Worm (Caenorhabditis elegans): Measurements from ENCODE around the gene C52E2.3.

Gene C52E2.3

DNA sequence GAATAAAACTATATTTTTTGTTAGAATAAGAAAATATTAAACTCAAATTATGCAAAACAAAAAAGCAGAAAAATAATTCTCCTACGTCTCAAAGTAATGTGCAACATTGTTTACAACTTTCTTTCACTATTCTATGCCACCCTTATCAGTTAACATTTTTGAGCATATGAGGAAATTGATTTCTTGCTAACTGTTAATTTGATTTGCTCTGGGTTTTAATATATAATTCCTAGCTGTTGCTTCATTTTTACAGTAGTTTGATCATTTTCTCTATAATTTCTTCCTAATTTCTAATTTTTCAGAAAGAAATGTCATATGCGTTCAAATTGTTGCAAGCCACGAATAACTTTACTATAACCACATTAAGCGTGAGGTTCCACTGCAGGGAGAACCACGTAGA is 14.8 kb upstream of the C52E2.3 start, which contains the start of gene T08E11.1:
Gene T08E11.1 (plus strand): TSS at position 301 of the 400 bp plus-strand sequence.
- no peak for TF ChIP-seq ceh-83 (GFP tag; optimal IDR thresholded peaks at IDR 0.05)
- TF ChIP-seq blmp-1 (tag; optimal IDR thresholded peaks at IDR 0.05) = no peak
- TF ChIP-seq hlh-1 (tag; optimal IDR thresholded peaks at IDR 0.05) = no peak
- TF ChIP-seq nhr-76 (tag; optimal IDR thresholded peaks at IDR 0.05) = no peak
- TF ChIP-seq lin-13 (tag; optimal IDR thresholded peaks at IDR 0.05) = no peak
- no peak for TF ChIP-seq M03D4.4 (tag; optimal IDR thresholded peaks at IDR 0.05)
- TF ChIP-seq unc-62 (GFP tag; optimal IDR thresholded peaks at IDR 0.05) = no peak
- no peak for TF ChIP-seq elt-3 (tag; optimal IDR thresholded peaks at IDR 0.05)
- TF ChIP-seq unc-120 (tag; optimal IDR thresholded peaks at IDR 0.05; ENCODE audit: poor library complexity, severe bottlenecking) = no peak
- TF ChIP-seq snpc-4 (tag; optimal IDR thresholded peaks at IDR 0.05) = no peak
- no peak for TF ChIP-seq elt-1 (tag; optimal IDR thresholded peaks at IDR 0.05; ENCODE audit: borderline replicate concordance, insufficient read depth)
- TF ChIP-seq bed-3 (GFP tag; optimal IDR thresholded peaks at IDR 0.05) = no peak
- TF ChIP-seq mep-1 (tag; optimal IDR thresholded peaks at IDR 0.05) = no peak
- no peak for TF ChIP-seq lin-32 (GFP tag; optimal IDR thresholded peaks at IDR 0.05)
- TF ChIP-seq ceh-39 (tag; optimal IDR thresholded peaks at IDR 0.05) = no peak
- no peak for TF ChIP-seq mab-5 (tag; optimal IDR thresholded peaks at IDR 0.05)
- TF ChIP-seq nhr-237 (tag; optimal IDR thresholded peaks at IDR 0.05) = no peak
- TF ChIP-seq lsy-2 (tag; optimal IDR thresholded peaks at IDR 0.05) = no peak

DNA sequence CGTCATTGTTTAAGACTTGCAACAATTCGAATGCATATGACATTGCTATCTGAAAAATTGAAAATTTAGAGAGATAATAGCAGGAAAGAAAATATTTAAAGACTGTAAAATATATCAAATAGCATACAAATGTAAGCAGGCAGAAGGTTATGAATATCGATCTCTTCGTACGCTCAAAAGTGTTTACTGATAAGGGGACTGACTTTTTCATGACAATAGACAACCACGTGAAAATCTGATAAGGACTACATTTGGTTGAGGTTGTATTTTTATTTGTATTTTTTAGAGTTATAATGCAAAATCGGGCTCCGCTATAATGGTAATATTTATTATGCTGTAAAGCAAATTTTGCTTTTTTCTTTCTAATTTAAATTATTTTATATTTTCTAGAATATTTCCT is 8.2 kb upstream of the C52E2.3 start, which contains the start of the genes C52E2.5 and C52E2.4:
Gene C52E2.5 (minus strand): TSS at position 43 of the 400 bp plus-strand sequence.
Gene C52E2.4 (plus strand): TSS at position 252 of the 400 bp plus-strand sequence.
- no peak for TF ChIP-seq mep-1 (tag; optimal IDR thresholded peaks at IDR 0.05)
- no peak for TF ChIP-seq elt-1 (tag; optimal IDR thresholded peaks at IDR 0.05; ENCODE audit: borderline replicate concordance, insufficient read depth)
- TF ChIP-seq sptf-1 (tag; optimal IDR thresholded peaks at IDR 0.05) = no peak
- TF ChIP-seq sem-2 (GFP tag; optimal IDR thresholded peaks at IDR 0.05) = no peak
- TF ChIP-seq nhr-237 (tag; optimal IDR thresholded peaks at IDR 0.05) = no peak
- TF ChIP-seq mab-5 (tag; optimal IDR thresholded peaks at IDR 0.05) = no peak

DNA sequence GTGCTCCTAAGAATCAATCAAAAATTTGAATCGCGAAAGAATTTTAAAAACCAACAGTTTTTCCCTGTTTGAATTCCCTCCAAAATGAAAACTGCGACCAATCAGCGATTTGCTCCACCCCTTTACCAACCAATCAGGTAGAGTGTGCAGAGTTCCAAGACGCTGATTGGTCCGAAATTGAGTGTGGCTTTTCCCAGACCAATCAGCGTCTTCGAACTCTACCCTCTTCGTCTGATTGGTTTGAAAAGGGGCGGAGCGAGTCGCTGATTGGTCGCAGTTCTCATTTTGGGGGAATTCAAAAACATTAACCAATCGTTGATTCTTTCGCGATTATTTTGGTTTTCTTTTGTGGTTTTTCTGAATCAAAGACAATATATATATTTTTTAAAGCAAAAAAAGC is 6.5 kb upstream of the C52E2.3 start:
- no peak for TF ChIP-seq mab-5 (tag; optimal IDR thresholded peaks at IDR 0.05)
- no peak for TF ChIP-seq bed-3 (GFP tag; optimal IDR thresholded peaks at IDR 0.05)
- TF ChIP-seq unc-62 (GFP tag; optimal IDR thresholded peaks at IDR 0.05) = no peak
- TF ChIP-seq nhr-2 (tag; optimal IDR thresholded peaks at IDR 0.05) = no peak
- TF ChIP-seq elt-3 (tag; optimal IDR thresholded peaks at IDR 0.05) = no peak
- no peak for TF ChIP-seq blmp-1 (tag; optimal IDR thresholded peaks at IDR 0.05)
- TF ChIP-seq nhr-12 (tag; optimal IDR thresholded peaks at IDR 0.05) = no peak
- no peak for TF ChIP-seq sem-2 (GFP tag; optimal IDR thresholded peaks at IDR 0.05)
- no peak for TF ChIP-seq ham-2 (GFP tag; optimal IDR thresholded peaks at IDR 0.05)
- no peak for TF ChIP-seq lin-13 (tag; optimal IDR thresholded peaks at IDR 0.05)
- no peak for TF ChIP-seq lsy-2 (tag; optimal IDR thresholded peaks at IDR 0.05)
- no peak for TF ChIP-seq hlh-1 (tag; optimal IDR thresholded peaks at IDR 0.05)
- TF ChIP-seq ceh-83 (GFP tag; optimal IDR thresholded peaks at IDR 0.05) = no peak
- TF ChIP-seq lin-32 (GFP tag; optimal IDR thresholded peaks at IDR 0.05) = no peak
- no peak for TF ChIP-seq ceh-39 (tag; optimal IDR thresholded peaks at IDR 0.05)
- no peak for TF ChIP-seq tbx-8 (GFP tag; optimal IDR thresholded peaks at IDR 0.05)
- TF ChIP-seq unc-120 (tag; optimal IDR thresholded peaks at IDR 0.05; ENCODE audit: poor library complexity, severe bottlenecking) = no peak
- TF ChIP-seq flh-1 (GFP tag; optimal IDR thresholded peaks at IDR 0.05) = no peak

DNA sequence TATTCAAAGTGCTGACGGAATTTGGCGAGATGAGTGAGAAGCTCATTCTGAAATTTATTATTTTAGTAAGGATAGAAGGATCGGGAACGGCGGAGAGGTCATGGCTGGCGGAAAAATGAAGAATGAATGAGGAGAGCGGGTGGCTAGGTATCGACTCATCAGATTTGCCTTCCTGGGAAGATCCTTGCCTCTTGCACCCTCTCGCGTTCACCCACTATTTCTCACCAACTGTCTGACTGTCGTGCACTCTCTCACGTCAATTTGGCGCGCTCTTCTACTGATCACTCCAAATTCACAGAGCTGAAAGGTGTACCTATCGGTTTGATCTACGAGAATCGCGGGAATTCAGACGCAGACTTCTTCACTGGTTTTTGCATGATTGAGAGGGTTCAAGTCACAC is 2.9 kb upstream of the C52E2.3 start, which contains the start of gene fbxb-97:
Gene fbxb-97 (minus strand): TSS at position 53 of the 400 bp plus-strand sequence.
- TF ChIP-seq lin-13 (tag; optimal IDR thresholded peaks at IDR 0.05) (no peak), unc-120 (tag; optimal IDR thresholded peaks at IDR 0.05; ENCODE audit: poor library complexity, severe bottlenecking) (peak; percentile 51)

DNA sequence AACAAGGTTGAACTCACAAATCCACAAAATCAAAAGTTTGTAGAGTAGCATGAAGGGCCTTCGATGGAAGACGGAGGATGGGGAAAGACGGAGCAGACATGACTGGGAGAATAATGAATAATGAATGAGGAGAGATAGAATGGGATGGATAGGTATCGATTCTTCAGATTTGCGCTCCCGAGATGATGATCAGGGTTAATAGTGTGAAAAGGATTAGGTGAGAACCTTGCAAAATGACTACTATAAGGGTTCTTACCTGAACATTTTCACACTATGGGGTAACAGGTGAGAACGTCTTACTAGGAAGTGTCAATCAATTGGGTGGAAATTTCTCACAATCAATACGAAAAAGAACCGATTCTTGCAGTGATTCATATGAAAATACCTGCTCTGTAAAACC is 745 bp upstream of the C52E2.3 start, which contains the start of gene fbxb-96:
Gene fbxb-96 (minus strand): TSS at position 101 of the 400 bp plus-strand sequence.
- TF ChIP-seq unc-39 (tag; optimal IDR thresholded peaks at IDR 0.05) (no peak), lsy-2 (tag; optimal IDR thresholded peaks at IDR 0.05) (no peak), mep-1 (tag; optimal IDR thresholded peaks at IDR 0.05) (no peak), cnd-1 (tag; optimal IDR thresholded peaks at IDR 0.05) (no peak), nhr-12 (tag; optimal IDR thresholded peaks at IDR 0.05) (no peak)

DNA sequence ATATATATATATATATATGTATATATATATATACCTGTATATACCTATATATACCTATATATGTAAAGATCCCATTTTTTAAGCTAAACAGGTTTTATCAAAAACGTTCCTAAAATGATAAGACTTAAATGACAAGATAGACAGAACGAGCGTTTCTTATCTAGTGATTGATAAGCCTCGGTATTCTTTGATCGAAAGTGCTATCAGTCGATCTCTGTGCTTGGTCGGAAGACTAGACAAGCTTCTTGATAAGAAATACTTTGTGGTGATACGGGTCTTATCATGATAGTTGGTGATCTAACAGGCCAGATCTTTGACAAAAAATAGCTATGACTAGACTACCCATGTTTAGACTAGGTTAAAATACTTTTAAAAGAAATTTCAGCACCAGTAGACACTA is 672 bp downstream of the C52E2.3 start:
- TF ChIP-seq tbx-8 (GFP tag; optimal IDR thresholded peaks at IDR 0.05) = no peak
- TF ChIP-seq cnd-1 (tag; optimal IDR thresholded peaks at IDR 0.05) = no peak
- no peak for TF ChIP-seq nhr-28 (tag; optimal IDR thresholded peaks at IDR 0.05)
- no peak for TF ChIP-seq ztf-11 (tag; optimal IDR thresholded peaks at IDR 0.05)
- TF ChIP-seq zip-8 (tag; optimal IDR thresholded peaks at IDR 0.05) = no peak
- TF ChIP-seq snpc-4 (tag; optimal IDR thresholded peaks at IDR 0.05) = no peak

Measured in whole organism, mixed stage, embryonic.